Worm (Caenorhabditis elegans): Measurements from ENCODE around the gene Y110A2AR.1.

The Y110A2AR.1 gene

ce11 chrII:2921860-2922259, 2.4 kb downstream of the Y110A2AR.1 start:
- no peak for TF ChIP-seq sox-4 (tag; optimal IDR thresholded peaks at IDR 0.05)
- no peak for TF ChIP-seq C38D4.7 (GFP tag; optimal IDR thresholded peaks at IDR 0.05)
- no peak for TF ChIP-seq che-1 (tag; optimal IDR thresholded peaks at IDR 0.05)
- no peak for TF ChIP-seq ref-2 (tag; optimal IDR thresholded peaks at IDR 0.05)
- no peak for TF ChIP-seq Y22D7AL.16 (tag; optimal IDR thresholded peaks at IDR 0.05)
- TF ChIP-seq pros-1 (tag; optimal IDR thresholded peaks at IDR 0.05) = no peak
- no peak for TF ChIP-seq dmd-4 (tag; optimal IDR thresholded peaks at IDR 0.05; ENCODE audit: borderline replicate concordance)
- no peak for TF ChIP-seq ceh-45 (GFP tag; IDR thresholded peaks at IDR 0.05)
- no peak for TF ChIP-seq nhr-11 (tag; optimal IDR thresholded peaks at IDR 0.05)
- TF ChIP-seq odd-2 (tag; optimal IDR thresholded peaks at IDR 0.05) = no peak

ce11 chrII:2922359-2922758, 2.8 kb downstream of the Y110A2AR.1 start:
- TF ChIP-seq ceh-18 (tag; optimal IDR thresholded peaks at IDR 0.05) (no peak), ceh-2 (tag; optimal IDR thresholded peaks at IDR 0.05) (no peak), elt-2 (tag; optimal IDR thresholded peaks at IDR 0.05) (no peak), hlh-6 (tag; optimal IDR thresholded peaks at IDR 0.05) (no peak), T23F11.4 (GFP tag; optimal IDR thresholded peaks at IDR 0.05) (no peak), ceh-34 (tag; optimal IDR thresholded peaks at IDR 0.05) (no peak), ahr-1 (tag; optimal IDR thresholded peaks at IDR 0.05) (no peak)

ce11 chrII:2922782-2923181, 3.3 kb downstream of the Y110A2AR.1 start:
- TF ChIP-seq pqm-1 (tag; optimal IDR thresholded peaks at IDR 0.05) = no peak

- TF ChIP-seq eyg-1 (tag; optimal IDR thresholded peaks at IDR 0.05) = no peak
- no peak for TF ChIP-seq unc-86 (tag; optimal IDR thresholded peaks at IDR 0.05)
- TF ChIP-seq pros-1 (tag; optimal IDR thresholded peaks at IDR 0.05) = no peak
- TF ChIP-seq ceh-45 (GFP tag; IDR thresholded peaks at IDR 0.05) = no peak
- no peak for TF ChIP-seq rnt-1 (tag; optimal IDR thresholded peaks at IDR 0.05)
- no peak for TF ChIP-seq fax-1 (tag; optimal IDR thresholded peaks at IDR 0.05)
- TF ChIP-seq ceh-30 (tag; optimal IDR thresholded peaks at IDR 0.05) = no peak
- TF ChIP-seq hlh-15 (tag; optimal IDR thresholded peaks at IDR 0.05) = no peak
- no peak for TF ChIP-seq nhr-232 (tag; optimal IDR thresholded peaks at IDR 0.05)
These were observed 4.1 kb downstream of the Y110A2AR.1 start, which contains the start of gene ZK355.2 for ce11 chrII:2923617-2924016. TSS of gene ZK355.2 (plus strand) at chrII:2923917.

ce11 chrII:2925032-2925431, 5.5 kb downstream of the Y110A2AR.1 start:
- TF ChIP-seq C38D4.7 (GFP tag; optimal IDR thresholded peaks at IDR 0.05) = no peak
- TF ChIP-seq T23F11.4 (GFP tag; optimal IDR thresholded peaks at IDR 0.05) = no peak
- no peak for TF ChIP-seq ceh-48 (tag; optimal IDR thresholded peaks at IDR 0.05)
- no peak for TF ChIP-seq pax-1 (tag; optimal IDR thresholded peaks at IDR 0.05)
- no peak for TF ChIP-seq nhr-232 (tag; optimal IDR thresholded peaks at IDR 0.05)
- TF ChIP-seq che-1 (tag; optimal IDR thresholded peaks at IDR 0.05) = no peak
- no peak for TF ChIP-seq ref-2 (tag; optimal IDR thresholded peaks at IDR 0.05)
- no peak for TF ChIP-seq hlh-6 (tag; optimal IDR thresholded peaks at IDR 0.05)
- TF ChIP-seq mec-3 (tag; optimal IDR thresholded peaks at IDR 0.05; ENCODE audit: borderline replicate concordance) = no peak
- TF ChIP-seq ceh-19 (GFP tag; optimal IDR thresholded peaks at IDR 0.05) = no peak
- TF ChIP-seq npax-4 (tag; optimal IDR thresholded peaks at IDR 0.05) = no peak
- TF ChIP-seq pat-9 (tag; optimal IDR thresholded peaks at IDR 0.05) = no peak
- TF ChIP-seq F13H6.1 (tag; optimal IDR thresholded peaks at IDR 0.05) = no peak
- no peak for TF ChIP-seq elt-4 (tag; optimal IDR thresholded peaks at IDR 0.05)
- TF ChIP-seq ztf-16 (tag; optimal IDR thresholded peaks at IDR 0.05) = no peak
- no peak for TF ChIP-seq hlh-30 (tag; optimal IDR thresholded peaks at IDR 0.05; ENCODE audit: insufficient read depth)
